Worm (Caenorhabditis elegans): ENCODE results near the gene D2007.2.

The D2007.2 gene

ce11 chrIII:8148751-8149150, at the start of gene D2007.2:
Gene D2007.2 (plus strand): TSS chrIII:8148963.
- TF ChIP-seq blmp-1 (tag; optimal IDR thresholded peaks at IDR 0.05) (no peak), ztf-11 (tag; optimal IDR thresholded peaks at IDR 0.05) (no peak), bed-3 (GFP tag; optimal IDR thresholded peaks at IDR 0.05) (no peak), pha-4 (tag; optimal IDR thresholded peaks at IDR 0.05) (no peak), tbx-8 (GFP tag; optimal IDR thresholded peaks at IDR 0.05) (no peak), nhr-2 (tag; optimal IDR thresholded peaks at IDR 0.05) (no peak), sptf-1 (tag; optimal IDR thresholded peaks at IDR 0.05) (no peak), M03D4.4 (tag; optimal IDR thresholded peaks at IDR 0.05) (no peak), mep-1 (tag; optimal IDR thresholded peaks at IDR 0.05) (no peak), snpc-4 (tag; optimal IDR thresholded peaks at IDR 0.05) (no peak)

ce11 chrIII:8099022-8099421, 49.7 kb upstream of the D2007.2 start, which contains the start of gene K06H7.1:
Gene K06H7.1 (plus strand): TSS chrIII:8099322.
- no peak for TF ChIP-seq elt-3 (tag; optimal IDR thresholded peaks at IDR 0.05)
- no peak for TF ChIP-seq blmp-1 (tag; optimal IDR thresholded peaks at IDR 0.05)
- TF ChIP-seq zip-8 (tag; optimal IDR thresholded peaks at IDR 0.05): no peak
- TF ChIP-seq lsy-2 (tag; optimal IDR thresholded peaks at IDR 0.05): no peak
- no peak for TF ChIP-seq pha-4 (tag; optimal IDR thresholded peaks at IDR 0.05)
- TF ChIP-seq M03D4.4 (tag; optimal IDR thresholded peaks at IDR 0.05): no peak
- TF ChIP-seq snpc-4 (tag; optimal IDR thresholded peaks at IDR 0.05): no peak
- TF ChIP-seq unc-39 (tag; optimal IDR thresholded peaks at IDR 0.05): no peak
- no peak for TF ChIP-seq ceh-83 (GFP tag; optimal IDR thresholded peaks at IDR 0.05)
- no peak for TF ChIP-seq nhr-12 (tag; optimal IDR thresholded peaks at IDR 0.05)
- no peak for TF ChIP-seq flh-1 (GFP tag; optimal IDR thresholded peaks at IDR 0.05)
- no peak for TF ChIP-seq mep-1 (tag; optimal IDR thresholded peaks at IDR 0.05)
- no peak for TF ChIP-seq nhr-28 (tag; optimal IDR thresholded peaks at IDR 0.05)
- TF ChIP-seq lin-13 (tag; optimal IDR thresholded peaks at IDR 0.05): no peak
- no peak for TF ChIP-seq cnd-1 (tag; optimal IDR thresholded peaks at IDR 0.05)
- no peak for TF ChIP-seq unc-120 (tag; optimal IDR thresholded peaks at IDR 0.05; ENCODE audit: poor library complexity, severe bottlenecking)

- TF ChIP-seq ceh-39 (tag; optimal IDR thresholded peaks at IDR 0.05) (peak; percentile 32), blmp-1 (tag; optimal IDR thresholded peaks at IDR 0.05) (no peak), nhr-12 (tag; optimal IDR thresholded peaks at IDR 0.05) (no peak), ceh-43 (GFP tag; optimal IDR thresholded peaks at IDR 0.05) (no peak), unc-120 (tag; optimal IDR thresholded peaks at IDR 0.05; ENCODE audit: poor library complexity, severe bottlenecking) (no peak), lsy-2 (tag; optimal IDR thresholded peaks at IDR 0.05) (peak; percentile 62), drap-1 (GFP tag; optimal IDR thresholded peaks at IDR 0.05) (no peak), pha-4 (tag; optimal IDR thresholded peaks at IDR 0.05) (peak; percentile 13), mep-1 (tag; optimal IDR thresholded peaks at IDR 0.05) (peak; percentile 26), sem-2 (GFP tag; optimal IDR thresholded peaks at IDR 0.05) (no peak)
Observed at ce11 chrIII:8100960-8101359, 47.8 kb upstream of the D2007.2 start, which contains the start of gene plk-1. Gene plk-1 (plus strand): TSS chrIII:8101348.

- no peak for TF ChIP-seq M03D4.4 (tag; optimal IDR thresholded peaks at IDR 0.05)
- no peak for TF ChIP-seq ztf-11 (tag; optimal IDR thresholded peaks at IDR 0.05)
- no peak for TF ChIP-seq ceh-83 (GFP tag; optimal IDR thresholded peaks at IDR 0.05)
Observed at ce11 chrIII:8105771-8106170, 43.0 kb upstream of the D2007.2 start.

ce11 chrIII:8106476-8106875, 42.3 kb upstream of the D2007.2 start:
- TF ChIP-seq pha-4 (tag; optimal IDR thresholded peaks at IDR 0.05) (peak; percentile 16), bed-3 (GFP tag; optimal IDR thresholded peaks at IDR 0.05) (peak; percentile 66), ceh-83 (GFP tag; optimal IDR thresholded peaks at IDR 0.05) (peak; percentile 85), sem-2 (GFP tag; optimal IDR thresholded peaks at IDR 0.05) (peak; percentile 70), M03D4.4 (tag; optimal IDR thresholded peaks at IDR 0.05) (peak; percentile 82), cnd-1 (tag; optimal IDR thresholded peaks at IDR 0.05) (peak; percentile 87), mep-1 (tag; optimal IDR thresholded peaks at IDR 0.05) (peak; percentile 2), lin-32 (GFP tag; optimal IDR thresholded peaks at IDR 0.05) (peak; percentile 70), elt-1 (tag; optimal IDR thresholded peaks at IDR 0.05; ENCODE audit: borderline replicate concordance, insufficient read depth) (no peak), nhr-28 (tag; optimal IDR thresholded peaks at IDR 0.05) (no peak), nhr-2 (tag; optimal IDR thresholded peaks at IDR 0.05) (no peak), ceh-39 (tag; optimal IDR thresholded peaks at IDR 0.05) (no peak), unc-120 (tag; optimal IDR thresholded peaks at IDR 0.05; ENCODE audit: poor library complexity, severe bottlenecking) (peak; percentile 74), ceh-43 (GFP tag; optimal IDR thresholded peaks at IDR 0.05) (peak; percentile 68), nhr-76 (tag; optimal IDR thresholded peaks at IDR 0.05) (no peak), lin-13 (tag; optimal IDR thresholded peaks at IDR 0.05) (peak; percentile 27), mab-5 (tag; optimal IDR thresholded peaks at IDR 0.05) (no peak), ztf-11 (tag; optimal IDR thresholded peaks at IDR 0.05) (no peak), ces-1 (GFP tag; optimal IDR thresholded peaks at IDR 0.05) (peak; percentile 12), sptf-1 (tag; optimal IDR thresholded peaks at IDR 0.05) (peak; percentile 90), drap-1 (GFP tag; optimal IDR thresholded peaks at IDR 0.05) (peak; percentile 85), unc-62 (GFP tag; optimal IDR thresholded peaks at IDR 0.05) (no peak), elt-3 (tag; optimal IDR thresholded peaks at IDR 0.05) (no peak), flh-1 (GFP tag; optimal IDR thresholded peaks at IDR 0.05) (peak; percentile 60), lsy-2 (tag; optimal IDR thresholded peaks at IDR 0.05) (no peak), snpc-4 (tag; optimal IDR thresholded peaks at IDR 0.05) (no peak), ham-2 (GFP tag; optimal IDR thresholded peaks at IDR 0.05) (peak; percentile 64), zip-8 (tag; optimal IDR thresholded peaks at IDR 0.05) (no peak), mls-2 (tag; optimal IDR thresholded peaks at IDR 0.05) (peak; percentile 85), nhr-12 (tag; optimal IDR thresholded peaks at IDR 0.05) (no peak), nhr-237 (tag; optimal IDR thresholded peaks at IDR 0.05) (no peak), tbx-8 (GFP tag; optimal IDR thresholded peaks at IDR 0.05) (no peak), hlh-1 (tag; optimal IDR thresholded peaks at IDR 0.05) (peak; percentile 8), unc-39 (tag; optimal IDR thresholded peaks at IDR 0.05) (peak; percentile 18), blmp-1 (tag; optimal IDR thresholded peaks at IDR 0.05) (no peak)
